Fruit fly (Drosophila melanogaster) whole organism, prepupa: ENCODE data around the gene dan.

Source experiments
- CG10631 ChIP-seq: fragments of 200-800 bp; sonication (Bioruptor generic); optimal IDR thresholded peaks from 2 replicates; lab custom pipeline; 2016; ENCODE audit warnings: missing biosample characterization, missing genetic modification characterization
- dsx ChIP-seq: fragments of 200-800 bp; optimal IDR thresholded peaks from 3 replicates; lab custom pipeline; 2019; ENCODE audit warnings: missing biosample characterization, mild to moderate bottlenecking, missing genetic modification characterization, moderate library complexity; ENCODE audit not compliant: poor library complexity, severe bottlenecking
- net ChIP-seq: fragments of 200-800 bp; sonication (Bioruptor generic); optimal IDR thresholded peaks from 3 replicates; lab custom pipeline; 2016; ENCODE audit warnings: missing biosample characterization, missing genetic modification characterization
- spab ChIP-seq: fragments of 200-800 bp; sonication (Bioruptor generic); optimal IDR thresholded peaks from 2 replicates; lab custom pipeline; 2017; ENCODE audit warnings: missing biosample characterization, mild to moderate bottlenecking, missing genetic modification characterization, missing genetic modification reagents

DNA sequence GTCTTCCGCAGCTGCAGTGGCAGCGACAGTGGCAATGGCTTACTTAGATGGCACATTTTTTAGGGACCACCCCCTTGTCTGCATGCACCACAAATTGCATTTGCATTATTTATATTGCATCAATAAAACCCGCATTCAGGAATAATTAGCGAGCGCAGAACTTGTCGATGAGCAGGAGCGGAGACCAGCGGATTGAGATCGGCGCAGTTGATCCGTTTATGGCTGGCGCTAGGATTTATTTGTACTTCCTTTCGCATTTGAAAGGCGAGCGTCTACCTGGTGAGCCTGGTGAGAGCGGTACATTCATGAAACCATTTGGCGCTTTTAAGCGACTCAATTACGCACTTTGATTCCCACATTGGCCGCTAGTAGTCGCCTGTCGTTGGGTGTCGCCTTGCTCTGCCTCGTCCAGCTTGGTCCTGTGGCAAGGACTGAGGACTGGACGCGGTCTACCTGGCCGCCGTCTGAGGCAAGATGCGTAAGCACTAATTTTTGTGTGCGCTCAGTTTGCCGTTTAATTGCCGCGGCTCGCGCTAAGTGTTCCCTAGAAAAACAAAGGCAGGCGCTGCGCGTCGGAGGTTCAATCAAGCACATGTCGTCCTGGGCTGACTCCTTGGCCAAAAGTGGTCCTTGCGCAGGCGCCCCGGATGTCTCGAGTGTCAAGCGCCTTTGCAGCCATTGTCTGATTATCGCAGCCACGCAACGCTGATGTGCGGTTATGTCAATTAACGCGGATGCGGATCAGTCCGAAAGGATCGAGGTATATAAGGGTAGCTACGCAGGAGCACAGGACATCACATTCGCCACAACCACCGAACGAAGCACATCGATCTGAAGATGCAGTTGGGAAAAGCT, 10.8 kb downstream of the dan start, which contains the start of gene CG13653:
- TF ChIP-seq spab (GFP tag; lab: Kevin White, UChicago), result no peak
- no peak for TF ChIP-seq dsx (GFP tag; lab: Kevin White, UChicago)
- no peak for TF ChIP-seq CG10631
- TF ChIP-seq net (GFP tag; lab: Kevin White, UChicago), result no peak
